Fruit fly (Drosophila melanogaster) whole organism, embryonic: ENCODE data around the gene r2d2.

Experiments
- Bgb ChIP-seq: fragments of 200-800 bp; sonication (Bioruptor generic); IDR thresholded peaks from 2 replicates; pipeline ENCODE4 v1.3.6; 2022; ENCODE audit warnings: missing biosample characterization, missing genetic modification characterization; ENCODE audit not compliant: partially characterized antibody
- CG11093 ChIP-seq: fragments of 200-800 bp; sonication (Bioruptor generic); IDR thresholded peaks from 3 replicates; pipeline ENCODE4 v1.3.6; 2022; ENCODE audit warnings: missing biosample characterization, missing genetic modification characterization
- CG11504 ChIP-seq: fragments of 200-800 bp; sonication (Bioruptor generic); optimal IDR thresholded peaks from 3 replicates; lab custom pipeline; 2019; ENCODE audit warnings: missing biosample characterization, mild to moderate bottlenecking, missing genetic modification characterization, moderate library complexity
- CG11560 ChIP-seq: fragments of 200-800 bp; sonication (Bioruptor generic); IDR thresholded peaks from 3 replicates; pipeline ENCODE4 v1.3.6; 2022; ENCODE audit warnings: missing biosample characterization, missing genetic modification characterization
- CG12104 ChIP-seq: fragments of 200-800 bp; sonication (Bioruptor generic); optimal IDR thresholded peaks from 3 replicates; lab custom pipeline; 2016; ENCODE audit warnings: missing biosample characterization, missing genetic modification characterization
- CG13894 ChIP-seq: fragments of 200-800 bp; sonication (Bioruptor generic); optimal IDR thresholded peaks from 3 replicates; lab custom pipeline; 2018; ENCODE audit warnings: missing biosample characterization, mild to moderate bottlenecking, missing genetic modification characterization, moderate library complexity
- CG14050 ChIP-seq: fragments of 200-800 bp; sonication (Bioruptor generic); IDR thresholded peaks from 3 replicates; pipeline ENCODE4 v1.3.6; 2022; ENCODE audit warnings: missing biosample characterization, missing genetic modification characterization
- CG14441 ChIP-seq: fragments of 200-800 bp; sonication (Bioruptor generic); IDR thresholded peaks from 2 replicates; pipeline ENCODE4 v1.3.6; 2022; ENCODE audit warnings: missing biosample characterization, missing genetic modification characterization
- CG1529 ChIP-seq: fragments of 200-800 bp; sonication (Bioruptor generic); optimal IDR thresholded peaks from 3 replicates; lab custom pipeline; 2018; ENCODE audit warnings: missing biosample characterization, missing genetic modification characterization
- CG15601 ChIP-seq: fragments of 200-800 bp; sonication (Bioruptor generic); optimal IDR thresholded peaks from 3 replicates; lab custom pipeline; 2019; ENCODE audit warnings: missing biosample characterization, mild to moderate bottlenecking, missing genetic modification characterization, moderate library complexity
- CG16779 ChIP-seq: fragments of 200-800 bp; sonication (Bioruptor generic); IDR thresholded peaks from 2 replicates; pipeline ENCODE4 v1.3.6; 2022; ENCODE audit warnings: missing biosample characterization, missing genetic modification characterization
- CG17829 ChIP-seq: fragments of 200-800 bp; optimal IDR thresholded peaks from 2 replicates; lab custom pipeline; 2019; ENCODE audit warnings: missing biosample characterization, mild to moderate bottlenecking, missing genetic modification characterization, moderate library complexity
- CG18599 ChIP-seq: fragments of 200-800 bp; sonication (Bioruptor generic); optimal IDR thresholded peaks from 3 replicates; lab custom pipeline; 2017; ENCODE audit warnings: missing biosample characterization, missing genetic modification characterization, mild to moderate bottlenecking, moderate library complexity, missing genetic modification reagents
- CG18764 ChIP-seq: fragments of 200-800 bp; sonication (Bioruptor generic); optimal IDR thresholded peaks from 3 replicates; lab custom pipeline; 2016; ENCODE audit warnings: missing biosample characterization, missing genetic modification characterization
- CG2116 ChIP-seq: fragments of 200-800 bp; sonication (Bioruptor generic); optimal IDR thresholded peaks from 3 replicates; lab custom pipeline; 2018; ENCODE audit warnings: missing biosample characterization, mild to moderate bottlenecking, missing genetic modification characterization
- CG33557 ChIP-seq: fragments of 200-800 bp; sonication (Bioruptor generic); optimal IDR thresholded peaks from 2 replicates; lab custom pipeline; 2019; ENCODE audit warnings: missing biosample characterization, mild to moderate bottlenecking, missing genetic modification characterization, moderate library complexity
- CG4282 ChIP-seq: fragments of 200-800 bp; sonication (Bioruptor generic); optimal IDR thresholded peaks from 2 replicates; lab custom pipeline; 2016; ENCODE audit warnings: missing biosample characterization, missing genetic modification characterization
- CG43689 ChIP-seq: fragments of 200-800 bp; sonication (Bioruptor generic); IDR thresholded peaks from 2 replicates; pipeline ENCODE4 v1.3.6; 2022; ENCODE audit warnings: missing biosample characterization, missing genetic modification characterization
- CG4854 ChIP-seq: fragments of 200-800 bp; sonication (Bioruptor generic); optimal IDR thresholded peaks from 2 replicates; lab custom pipeline; 2016; ENCODE audit warnings: missing biosample characterization, missing genetic modification characterization, inconsistent platforms
- CG6689 ChIP-seq: fragments of 200-800 bp; sonication (Bioruptor generic); IDR thresholded peaks from 2 replicates; pipeline ENCODE4 v1.3.6; 2022; ENCODE audit warnings: missing biosample characterization, missing genetic modification characterization
- CG7786 ChIP-seq: fragments of 200-800 bp; sonication (Bioruptor generic); optimal IDR thresholded peaks from 2 replicates; lab custom pipeline; 2016; ENCODE audit warnings: missing biosample characterization, missing genetic modification characterization
- CG7963 ChIP-seq: fragments of 200-800 bp; sonication (Bioruptor generic); IDR thresholded peaks from 3 replicates; pipeline ENCODE4 v1.3.6; 2022; ENCODE audit warnings: missing biosample characterization, missing genetic modification characterization; ENCODE audit not compliant: partially characterized antibody
- CG9215 ChIP-seq: fragments of 200-800 bp; sonication (Bioruptor generic); IDR thresholded peaks from 2 replicates; pipeline ENCODE4 v1.3.6; 2022; ENCODE audit warnings: missing biosample characterization, missing genetic modification characterization
- Chrac-16 ChIP-seq: fragments of 200-800 bp; sonication (Bioruptor generic); optimal IDR thresholded peaks from 3 replicates; lab custom pipeline; 2016; ENCODE audit warnings: missing biosample characterization, missing genetic modification characterization
- Doc2 ChIP-seq: fragments of 200-800 bp; sonication (Bioruptor generic); IDR thresholded peaks from 2 replicates; pipeline ENCODE4 v1.3.6; 2022; ENCODE audit warnings: missing biosample characterization, missing genetic modification characterization
- Gsc ChIP-seq: fragments of 200-800 bp; sonication (Bioruptor generic); IDR thresholded peaks from 2 replicates; pipeline ENCODE4 v1.3.6; 2022; ENCODE audit warnings: missing biosample characterization, missing genetic modification characterization
- Mad ChIP-seq: fragments of 200-800 bp; sonication (Bioruptor generic); optimal IDR thresholded peaks from 2 replicates; lab custom pipeline; 2016; ENCODE audit warnings: missing biosample characterization, missing genetic modification characterization
- Mrtf ChIP-seq: fragments of 200-800 bp; sonication (Bioruptor generic); IDR thresholded peaks from 3 replicates; pipeline ENCODE4 v1.3.6; 2022; ENCODE audit warnings: missing biosample characterization, missing genetic modification characterization
- Myb ChIP-seq: fragments of 200-800 bp; sonication (Bioruptor generic); optimal IDR thresholded peaks from 2 replicates; lab custom pipeline; 2016; ENCODE audit warnings: missing biosample characterization, missing genetic modification characterization
- Optix ChIP-seq: fragments of 200-800 bp; sonication (Bioruptor generic); IDR thresholded peaks from 3 replicates; pipeline ENCODE4 v1.3.6; 2022; ENCODE audit warnings: missing biosample characterization, missing genetic modification characterization
- Poxn ChIP-seq: fragments of 200-800 bp; sonication (Bioruptor generic); IDR thresholded peaks from 2 replicates; pipeline ENCODE4 v1.3.6; 2022; ENCODE audit warnings: missing biosample characterization, missing genetic modification characterization
- Sry-δ ChIP-seq: fragments of 200-800 bp; sonication (Bioruptor generic); optimal IDR thresholded peaks from 2 replicates; lab custom pipeline; 2016; ENCODE audit warnings: missing biosample characterization, missing genetic modification characterization
- Xbp1 ChIP-seq: fragments of 200-800 bp; sonication (Bioruptor generic); optimal IDR thresholded peaks from 3 replicates; lab custom pipeline; 2016; ENCODE audit warnings: missing biosample characterization, mild to moderate bottlenecking, missing genetic modification characterization
- al ChIP-seq: fragments of 200-800 bp; sonication (Bioruptor generic); IDR thresholded peaks from 2 replicates; pipeline ENCODE4 v1.3.6; 2022; ENCODE audit warnings: missing biosample characterization, missing genetic modification characterization
- bigmax ChIP-seq: fragments of 200-800 bp; sonication (Bioruptor generic); optimal IDR thresholded peaks from 2 replicates; lab custom pipeline; 2018; ENCODE audit warnings: missing biosample characterization, mild to moderate bottlenecking, missing genetic modification characterization
- chn ChIP-seq: fragments of 200-800 bp; sonication (Bioruptor generic); optimal IDR thresholded peaks from 2 replicates; lab custom pipeline; 2016; ENCODE audit warnings: missing biosample characterization, missing genetic modification characterization
- cwo ChIP-seq: fragments of 200-800 bp; sonication (Bioruptor generic); optimal IDR thresholded peaks from 3 replicates; lab custom pipeline; 2017; ENCODE audit warnings: missing biosample characterization, missing genetic modification characterization, mild to moderate bottlenecking, moderate library complexity, missing genetic modification reagents
- danr ChIP-seq: fragments of 200-800 bp; sonication (Bioruptor generic); IDR thresholded peaks from 2 replicates; pipeline ENCODE4 v1.3.6; 2022; ENCODE audit warnings: missing biosample characterization, missing genetic modification characterization
- dmrt99B ChIP-seq: fragments of 200-800 bp; sonication (Bioruptor generic); optimal IDR thresholded peaks from 2 replicates; lab custom pipeline; 2018; ENCODE audit warnings: missing biosample characterization, mild to moderate bottlenecking, missing genetic modification characterization, moderate library complexity
- ems ChIP-seq: fragments of 200-800 bp; sonication (Bioruptor generic); optimal IDR thresholded peaks from 3 replicates; lab custom pipeline; 2016; ENCODE audit warnings: missing biosample characterization, missing genetic modification characterization
- fd3F ChIP-seq: fragments of 200-800 bp; sonication (Bioruptor generic); optimal IDR thresholded peaks from 2 replicates; lab custom pipeline; 2018; ENCODE audit warnings: missing biosample characterization, mild to moderate bottlenecking, missing genetic modification characterization, moderate library complexity
- gro ChIP-seq: fragments of 200-800 bp; sonication (Bioruptor generic); optimal IDR thresholded peaks from 2 replicates; lab custom pipeline; 2016; ENCODE audit warnings: missing biosample characterization, missing genetic modification characterization
- knrl ChIP-seq: fragments of 200-800 bp; sonication (Bioruptor generic); IDR thresholded peaks from 3 replicates; pipeline ENCODE4 v1.3.6; 2022; ENCODE audit warnings: missing biosample characterization, missing genetic modification characterization; ENCODE audit not compliant: partially characterized antibody
- lola ChIP-seq, 3 experiments: fragments of >200 bp in 2 of 3; fragments of 200-800 bp in 1 of 3; sonication (Bioruptor generic) in 1 of 3; optimal IDR thresholded peaks; 2 replicates each; lab custom pipeline; 2017 to 2019; ENCODE audit warnings: missing biosample characterization in 3 of 3, missing genetic modification characterization in 3 of 3, mild to moderate bottlenecking in 1 of 3, moderate library complexity in 1 of 3
- nerfin-2 ChIP-seq: fragments of 200-800 bp; sonication (Bioruptor generic); IDR thresholded peaks from 2 replicates; pipeline ENCODE4 v1.3.6; 2022; ENCODE audit warnings: missing biosample characterization, missing genetic modification characterization; ENCODE audit not compliant: partially characterized antibody
- pfk ChIP-seq: fragments of 200-800 bp; sonication (Bioruptor generic); optimal IDR thresholded peaks from 2 replicates; lab custom pipeline; 2018; ENCODE audit warnings: missing biosample characterization, mild to moderate bottlenecking, missing genetic modification characterization, moderate library complexity
- pita ChIP-seq: fragments of 200-800 bp; sonication (Bioruptor generic); optimal IDR thresholded peaks from 2 replicates; lab custom pipeline; 2017; ENCODE audit warnings: missing biosample characterization, mild to moderate bottlenecking, missing genetic modification characterization
- slp2 ChIP-seq: fragments of 200-800 bp; sonication (Bioruptor generic); optimal IDR thresholded peaks from 2 replicates; lab custom pipeline; 2016; ENCODE audit warnings: missing biosample characterization, missing genetic modification characterization
- zf30C ChIP-seq: fragments of 200-800 bp; sonication (Bioruptor generic); optimal IDR thresholded peaks from 3 replicates; lab custom pipeline; 2018; ENCODE audit warnings: missing biosample characterization, mild to moderate bottlenecking, missing genetic modification characterization

The r2d2 gene

dm6 chr2L:7799804-7800433, at the start of gene r2d2, which contains the start of gene Herp (continued):
- TF ChIP-seq CG14050 (GFP tag; lab: Robert Waterston, UW), result peak; percentile 81
- TF ChIP-seq slp2 (GFP tag; lab: Kevin White, UChicago), result peak; percentile 94
- TF ChIP-seq CG11504, result peak; percentile 90
- peak; percentile 52 for TF ChIP-seq CG1529 (GFP tag; lab: Kevin White, UChicago)
- peak; percentile 95 for TF ChIP-seq gro (GFP tag; lab: Kevin White, UChicago)
- TF ChIP-seq CG15601 (tag; lab: Kevin White, UChicago), result peak; percentile 85
- peak; percentile 73 for TF ChIP-seq CG4854 (GFP tag; lab: Kevin White, UChicago)
- peak; percentile 85; the same call in 2 of the 3 replicates for TF ChIP-seq CG11093
- peak; percentile 82 for TF ChIP-seq knrl (GFP tag; lab: Robert Waterston, UW)
- peak; percentile 77 for TF ChIP-seq Bgb (GFP tag; lab: Robert Waterston, UW)
- peak; percentile 86 for TF ChIP-seq Sry-δ (GFP tag; lab: Kevin White, UChicago)
- TF ChIP-seq CG6689 (GFP tag; lab: Robert Waterston, UW), result peak; percentile 86
- peak; percentile 89 for TF ChIP-seq Myb
- peak; percentile 91 for TF ChIP-seq chn
- peak; percentile 93 for TF ChIP-seq CG13894 (tag; lab: Kevin White, UChicago)
- peak; percentile 85 for TF ChIP-seq CG18764 (GFP tag; lab: Kevin White, UChicago)
- no peak for TF ChIP-seq bigmax
- peak; percentile 40 for TF ChIP-seq pfk (GFP tag; lab: Kevin White, UChicago)
- peak; percentile 94 for TF ChIP-seq CG18599 (GFP tag; lab: Kevin White, UChicago)
- peak; percentile 95 for TF ChIP-seq CG7786 (GFP tag; lab: Kevin White, UChicago)
- no peak for TF ChIP-seq CG16779 (GFP tag; lab: Robert Waterston, UW)
- peak; percentile 87 for TF ChIP-seq CG33557 (GFP tag; lab: Kevin White, UChicago)
- TF ChIP-seq CG2116, result peak; percentile 99
- peak; percentile 89 for TF ChIP-seq CG17829
- peak; percentile 88 for TF ChIP-seq Optix (GFP tag; lab: Robert Waterston, UW)
- peak; percentile 83 for TF ChIP-seq CG11560 (tag; lab: Robert Waterston, UW)
- peak; percentile 90 for TF ChIP-seq CG4282 (GFP tag; lab: Kevin White, UChicago)
- peak; percentile 100 for TF ChIP-seq Xbp1
- TF ChIP-seq lola (GFP tag; optimal IDR thresholded peaks at IDR 0.05; lab: Kevin White, UChicago), result peak in 1 of 3 experiments; percentile 91
- peak; percentile 71 for TF ChIP-seq danr (GFP tag; lab: Robert Waterston, UW)
- TF ChIP-seq Doc2, result no peak; the same call in none of the 2 replicates
- no peak; the same call in 1 of the 2 replicates for TF ChIP-seq Gsc (GFP tag; lab: Robert Waterston, UW)
- peak; percentile 84 for TF ChIP-seq fd3F (GFP tag; lab: Kevin White, UChicago)
- TF ChIP-seq nerfin-2 (GFP tag; lab: Robert Waterston, UW), result no peak
- no peak for TF ChIP-seq pita (GFP tag; lab: Kevin White, UChicago)
- TF ChIP-seq CG12104 (GFP tag; lab: Kevin White, UChicago), result peak; percentile 85
- peak; percentile 86 for TF ChIP-seq Mad (GFP tag; lab: Kevin White, UChicago)
- TF ChIP-seq al, result peak; percentile 88
- TF ChIP-seq Chrac-16 (GFP tag; lab: Kevin White, UChicago), result peak; percentile 90
- TF ChIP-seq CG7963 (GFP tag; lab: Robert Waterston, UW), result no peak
- TF ChIP-seq Poxn (GFP tag; lab: Robert Waterston, UW), result peak; percentile 83
- TF ChIP-seq dmrt99B (tag; lab: Kevin White, UChicago), result peak; percentile 87
- peak; percentile 87 for TF ChIP-seq CG14441 (GFP tag; lab: Robert Waterston, UW)
- TF ChIP-seq zf30C (GFP tag; lab: Kevin White, UChicago), result no peak
- peak; percentile 83; the same call in 2 of the 3 replicates for TF ChIP-seq Mrtf (GFP tag; lab: Robert Waterston, UW)
- TF ChIP-seq CG9215 (GFP tag; lab: Robert Waterston, UW), result peak; percentile 90
- peak; percentile 79 for TF ChIP-seq cwo (GFP tag; lab: Kevin White, UChicago)
- peak; percentile 91 for TF ChIP-seq ems (GFP tag; lab: Kevin White, UChicago)
- TF ChIP-seq CG43689 (GFP tag; lab: Robert Waterston, UW), result peak; percentile 41; the same call in 1 of the 2 replicates
